Worm (Caenorhabditis elegans) whole organism, L3 larva: ENCODE data around the gene F31D5.7.
A peak's percentile ranks its signal among the peaks of the same experiment; 100 is the strongest.

Source experiments
- R02D3.7 ChIP-seq: fragments of 150-350 bp; optimal IDR thresholded peaks from 2 replicates; lab custom pipeline; 2014; ENCODE audit warnings: missing biosample characterization, missing genetic modification characterization
- aly-2 ChIP-seq: fragments of 150-350 bp; optimal IDR thresholded peaks from 2 replicates; lab custom pipeline; 2014; ENCODE audit warnings: missing biosample characterization, missing genetic modification characterization
- ama-1 ChIP-seq: fragments of 150-350 bp; optimal IDR thresholded peaks from 2 replicates; lab custom pipeline; 2018
- ceh-16 ChIP-seq: sonication (generic microtip); optimal IDR thresholded peaks from 2 replicates; lab custom pipeline; 2017; ENCODE audit warnings: missing biosample characterization, missing genetic modification characterization
- ceh-28 ChIP-seq: fragments of 150-350 bp; optimal IDR thresholded peaks from 2 replicates; lab custom pipeline; 2014; ENCODE audit warnings: missing biosample characterization, missing genetic modification reagents, missing genetic modification characterization
- ceh-82 ChIP-seq: fragments of 150-350 bp; optimal IDR thresholded peaks from 2 replicates; lab custom pipeline; 2014; ENCODE audit warnings: missing biosample characterization, missing genetic modification characterization
- ceh-9 ChIP-seq: sonication (generic microtip); optimal IDR thresholded peaks from 2 replicates; lab custom pipeline; 2018; ENCODE audit warnings: missing biosample characterization, missing genetic modification characterization
- egl-27 ChIP-seq: sonication (generic microtip); optimal IDR thresholded peaks from 4 replicates; lab custom pipeline; 2017; ENCODE audit warnings: missing biosample characterization, missing genetic modification reagents, missing genetic modification characterization
- egl-5 ChIP-seq: fragments of 150-350 bp; optimal IDR thresholded peaks from 2 replicates; lab custom pipeline; 2017; ENCODE audit warnings: missing biosample characterization, missing genetic modification reagents, missing genetic modification characterization, inconsistent platforms
- elt-1 ChIP-seq: fragments of 150-350 bp; optimal IDR thresholded peaks from 2 replicates; lab custom pipeline; 2014; ENCODE audit warnings: missing biosample characterization, missing genetic modification characterization
- elt-2 ChIP-seq: sonication (generic microtip); optimal IDR thresholded peaks from 2 replicates; lab custom pipeline; 2016; ENCODE audit warnings: missing genetic modification reagents, mild to moderate bottlenecking, missing genetic modification characterization, missing compliant biosample characterization
- eor-1 ChIP-seq, 2 experiments: fragments of 150-350 bp; optimal IDR thresholded peaks; 2 replicates each; lab custom pipeline; 2014 to 2018; ENCODE audit warnings: missing biosample characterization in 2 of 2, missing genetic modification characterization in 2 of 2
- fkh-2 ChIP-seq: fragments of 150-350 bp; optimal IDR thresholded peaks from 2 replicates; lab custom pipeline; 2014; ENCODE audit warnings: missing biosample characterization, missing genetic modification reagents, missing genetic modification characterization
- jun-1 ChIP-seq: fragments of 150-350 bp; optimal IDR thresholded peaks from 2 replicates; lab custom pipeline; 2014; ENCODE audit warnings: missing biosample characterization, missing genetic modification reagents, missing genetic modification characterization
- lin-15B ChIP-seq: fragments of 150-350 bp; optimal IDR thresholded peaks from 2 replicates; lab custom pipeline; 2014; ENCODE audit warnings: missing biosample characterization, missing genetic modification characterization
- lin-39 ChIP-seq: fragments of 150-350 bp; optimal IDR thresholded peaks from 2 replicates; lab custom pipeline; 2018; ENCODE audit warnings: missing biosample characterization, missing genetic modification reagents, missing genetic modification characterization
- mml-1 ChIP-seq: fragments of 150-350 bp; sonication (generic microtip); optimal IDR thresholded peaks from 3 replicates; lab custom pipeline; 2014; ENCODE audit warnings: missing biosample characterization, missing genetic modification characterization
- nfya-1 ChIP-seq: sonication (generic microtip); optimal IDR thresholded peaks from 2 replicates; lab custom pipeline; 2017; ENCODE audit warnings: missing genetic modification characterization, mild to moderate bottlenecking, missing compliant biosample characterization, antibody characterized with exemption, moderate library complexity; ENCODE audit not compliant: insufficient read depth
- nhr-23 ChIP-seq: fragments of 150-350 bp; optimal IDR thresholded peaks from 2 replicates; lab custom pipeline; 2014; ENCODE audit warnings: missing biosample characterization, missing genetic modification reagents, missing genetic modification characterization
- nhr-25 ChIP-seq: sonication (generic microtip); optimal IDR thresholded peaks from 2 replicates; lab custom pipeline; 2017; ENCODE audit warnings: missing biosample characterization, missing genetic modification characterization
- nhr-28 ChIP-seq: fragments of 150-350 bp; optimal IDR thresholded peaks from 2 replicates; lab custom pipeline; 2014; ENCODE audit warnings: missing biosample characterization, missing genetic modification characterization
- pha-4 ChIP-seq: fragments of 150-350 bp; optimal IDR thresholded peaks from 2 replicates; lab custom pipeline; 2014; ENCODE audit warnings: missing biosample characterization, missing genetic modification reagents, missing genetic modification characterization
- pqm-1 ChIP-seq: fragments of 150-350 bp; optimal IDR thresholded peaks from 2 replicates; lab custom pipeline; 2017; ENCODE audit warnings: missing biosample characterization, missing genetic modification characterization, inconsistent platforms
- sea-2 ChIP-seq: fragments of 150-350 bp; sonication (generic microtip); optimal IDR thresholded peaks from 4 replicates; lab custom pipeline; 2014; ENCODE audit warnings: missing biosample characterization, missing genetic modification reagents, missing genetic modification characterization
- skn-1 ChIP-seq: fragments of 150-350 bp; optimal IDR thresholded peaks from 2 replicates; lab custom pipeline; 2014; ENCODE audit warnings: missing biosample characterization, missing genetic modification characterization
- snpc-4 ChIP-seq: fragments of 150-350 bp; optimal IDR thresholded peaks from 2 replicates; lab custom pipeline; 2014; ENCODE audit warnings: missing biosample characterization, missing genetic modification characterization
- tbx-2 ChIP-seq: sonication (generic microtip); optimal IDR thresholded peaks from 2 replicates; lab custom pipeline; 2016; ENCODE audit warnings: mild to moderate bottlenecking, missing genetic modification characterization, missing compliant biosample characterization
- unc-39 ChIP-seq: sonication (generic microtip); optimal IDR thresholded peaks from 4 replicates; lab custom pipeline; 2017; ENCODE audit warnings: missing biosample characterization, missing genetic modification characterization

Gene F31D5.7

ce11 chrII:4194127-4194526 lies 17.1 kb upstream of the F31D5.7 start, which contains the start of gene mth-2:
Gene mth-2 (minus strand): TSS chrII:4194314.
- TF ChIP-seq snpc-4 (tag; lab: Kevin White, UChicago) (no peak), unc-39 (tag; lab: Kevin White, UChicago) (no peak), ceh-16 (tag; lab: Kevin White, UChicago) (no peak), pqm-1 (tag; lab: Kevin White, UChicago) (peak; percentile 78), fkh-2 (no peak), elt-2 (tag; lab: Kevin White, UChicago) (peak; percentile 95), nhr-28 (tag; lab: Kevin White, UChicago) (no peak), jun-1 (tag; lab: Kevin White, UChicago) (peak; percentile 28), lin-15B (no peak), ceh-82 (tag; lab: Kevin White, UChicago) (no peak), R02D3.7 (tag; lab: Kevin White, UChicago) (no peak), lin-39 (tag; lab: Kevin White, UChicago) (no peak), aly-2 (tag; lab: Kevin White, UChicago) (no peak), eor-1 (tag; optimal IDR thresholded peaks at IDR 0.05; lab: Kevin White, UChicago) (no peak), ceh-28 (peak; percentile 14), tbx-2 (tag; lab: Kevin White, UChicago) (no peak)

ce11 chrII:4202633-4203032 lies 8.6 kb upstream of the F31D5.7 start:
- peak; percentile 51 for TF ChIP-seq nhr-23 (tag; lab: Kevin White, UChicago)

DNA sequence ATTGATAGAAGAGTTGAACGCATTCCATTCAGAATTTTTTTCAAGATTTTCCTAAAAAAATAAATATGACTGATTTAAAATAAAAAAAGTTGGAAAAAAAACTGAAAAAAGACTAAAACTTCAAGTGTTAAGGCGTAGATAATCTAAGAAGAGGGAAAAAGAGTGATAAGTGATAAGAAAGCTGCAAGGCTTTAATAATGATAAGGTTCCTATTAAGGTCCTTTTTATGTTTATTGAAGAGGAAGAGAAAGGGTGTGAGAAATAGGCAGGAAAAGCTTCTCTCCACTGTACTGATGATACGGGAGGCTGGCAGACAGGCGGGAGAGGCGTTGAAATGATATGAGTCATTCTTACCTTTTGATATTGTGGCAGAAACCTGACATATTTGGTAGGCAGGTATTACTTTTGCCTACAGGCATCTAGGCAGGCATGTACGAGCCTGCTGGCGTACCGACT lies 7.5 kb upstream of the F31D5.7 start, which contains the start of gene mth-1:
mth-1 (minus strand) TSS at position 51 of the 456 bp plus-strand sequence.
- TF ChIP-seq elt-2 (tag; lab: Kevin White, UChicago) (peak; percentile 85), tbx-2 (tag; lab: Kevin White, UChicago) (no peak), ceh-16 (tag; lab: Kevin White, UChicago) (no peak), pqm-1 (tag; lab: Kevin White, UChicago) (peak; percentile 39), lin-15B (no peak)

DNA sequence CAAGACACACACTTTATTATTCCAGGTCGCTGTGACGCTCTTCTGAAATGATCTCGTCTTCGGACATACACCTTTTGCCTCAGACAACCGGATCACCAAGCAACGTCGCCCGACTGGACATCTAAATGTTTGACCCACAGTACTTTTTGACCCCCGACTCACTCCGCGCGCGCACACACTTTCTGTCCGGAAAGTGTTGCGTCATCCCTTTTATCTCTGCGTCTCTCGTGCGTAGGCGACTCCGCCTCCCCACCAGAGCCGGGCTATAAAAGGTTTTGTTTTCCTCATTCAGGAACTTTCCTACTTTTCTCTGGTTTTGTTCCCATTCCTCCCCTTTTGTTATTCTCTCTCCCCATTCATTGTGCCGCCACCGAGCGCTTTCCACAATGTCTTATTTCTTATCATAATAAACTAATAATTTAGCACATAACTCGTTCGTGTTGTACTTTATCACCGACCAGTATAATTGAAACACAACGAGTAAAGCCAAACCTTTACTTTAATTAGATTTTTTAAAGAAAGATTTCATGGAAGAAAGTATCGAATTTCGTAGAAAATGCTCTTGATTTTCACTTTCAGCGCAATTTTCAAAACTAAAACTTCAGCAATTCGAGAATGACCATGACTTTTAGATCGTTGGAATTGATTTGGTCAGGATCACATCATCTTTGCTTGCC lies 2.0 kb upstream of the F31D5.7 start, which contains the start of gene F31D5.6:
F31D5.6 (plus strand) TSS at position 627 of the 677 bp plus-strand sequence.
- TF ChIP-seq fkh-2 (no peak), nhr-25 (tag; lab: Kevin White, UChicago) (no peak)

- no peak for TF ChIP-seq ama-1 (lab: Kevin White, UChicago)
Measured at ce11 chrII:4215318-4215717, 4.1 kb downstream of the F31D5.7 start, which contains the start of gene F31D5.2. Gene F31D5.2 (plus strand): TSS chrII:4215618.

ce11 chrII:4219062-4219461 lies 7.8 kb downstream of the F31D5.7 start, which contains the start of gene F31D5.1:
Gene F31D5.1 (plus strand): TSS chrII:4219362.
- TF ChIP-seq ceh-9 (tag; lab: Kevin White, UChicago): no peak
- TF ChIP-seq nhr-23 (tag; lab: Kevin White, UChicago): no peak
- no peak for TF ChIP-seq pha-4 (tag; lab: Kevin White, UChicago)
- TF ChIP-seq aly-2 (tag; lab: Kevin White, UChicago): no peak
- TF ChIP-seq egl-5 (tag; lab: Kevin White, UChicago): no peak
- no peak for TF ChIP-seq pqm-1 (tag; lab: Kevin White, UChicago)
- TF ChIP-seq sea-2 (GFP tag; lab: Kevin White, UChicago): no peak
- TF ChIP-seq ceh-82 (tag; lab: Kevin White, UChicago): no peak
- TF ChIP-seq nfya-1 (tag; lab: Kevin White, UChicago): no peak
- TF ChIP-seq skn-1 (tag; lab: Kevin White, UChicago): no peak
- TF ChIP-seq tbx-2 (tag; lab: Kevin White, UChicago): no peak
- no peak for TF ChIP-seq mml-1 (tag; lab: Kevin White, UChicago)
- no peak for TF ChIP-seq ceh-16 (tag; lab: Kevin White, UChicago)
- TF ChIP-seq lin-15B: no peak
- no peak for TF ChIP-seq nhr-28 (tag; lab: Kevin White, UChicago)
- TF ChIP-seq elt-1: no peak
- TF ChIP-seq ceh-28: no peak
- TF ChIP-seq egl-27 (tag; lab: Kevin White, UChicago): no peak
- TF ChIP-seq unc-39 (tag; lab: Kevin White, UChicago): no peak
- TF ChIP-seq, all 47 proteins: peak for 0
